Worm (Caenorhabditis elegans) whole organism, mixed stage, embryonic: ENCODE data around the gene ttr-29.
A peak's percentile ranks its signal among the peaks of the same experiment; 100 is the strongest.
"Not testable (repeated sequence)": the region's sequence is repeated elsewhere in the genome, so short reads cannot be mapped to it uniquely, and the experiment has no call there.

Experiments
- bed-3 ChIP-seq: fragments of 200-800 bp; sonication (Bioruptor generic); optimal IDR thresholded peaks from 3 replicates; lab custom pipeline; 2018; ENCODE audit warnings: mild to moderate bottlenecking, missing genetic modification characterization, moderate library complexity, missing compliant biosample characterization
- blmp-1 ChIP-seq: fragments of 150-350 bp; optimal IDR thresholded peaks from 2 replicates; lab custom pipeline; 2014; ENCODE audit warnings: missing biosample characterization, missing genetic modification characterization
- ceh-39 ChIP-seq: fragments of 150-350 bp; optimal IDR thresholded peaks from 2 replicates; lab custom pipeline; 2014; ENCODE audit warnings: missing biosample characterization, missing genetic modification characterization
- ceh-43 ChIP-seq: fragments of 200-800 bp; sonication (Bioruptor generic); optimal IDR thresholded peaks from 2 replicates; lab custom pipeline; 2018; ENCODE audit warnings: mild to moderate bottlenecking, missing genetic modification characterization, moderate library complexity, missing compliant biosample characterization
- ceh-83 ChIP-seq: fragments of 200-800 bp; sonication (Bioruptor generic); optimal IDR thresholded peaks from 2 replicates; lab custom pipeline; 2018; ENCODE audit warnings: mild to moderate bottlenecking, missing genetic modification characterization, missing compliant biosample characterization
- ces-1 ChIP-seq: fragments of 150-350 bp; optimal IDR thresholded peaks from 2 replicates; lab custom pipeline; 2014; ENCODE audit warnings: missing biosample characterization, missing genetic modification reagents, missing genetic modification characterization
- cnd-1 ChIP-seq: fragments of 200-800 bp; sonication (Bioruptor generic); optimal IDR thresholded peaks from 2 replicates; lab custom pipeline; 2018; ENCODE audit warnings: mild to moderate bottlenecking, missing genetic modification characterization, missing compliant biosample characterization
- drap-1 ChIP-seq: fragments of 200-800 bp; sonication (Bioruptor generic); optimal IDR thresholded peaks from 3 replicates; lab custom pipeline; 2018; ENCODE audit warnings: mild to moderate bottlenecking, missing genetic modification characterization, missing compliant biosample characterization
- elt-1 ChIP-seq: sonication (generic microtip); optimal IDR thresholded peaks from 2 replicates; lab custom pipeline; 2017; ENCODE audit warnings: missing genetic modification characterization, mild to moderate bottlenecking, missing compliant biosample characterization, antibody characterized with exemption, moderate library complexity, borderline replicate concordance; ENCODE audit not compliant: insufficient read depth
- elt-3 ChIP-seq: fragments of 150-350 bp; optimal IDR thresholded peaks from 2 replicates; lab custom pipeline; 2014; ENCODE audit warnings: missing biosample characterization, missing genetic modification characterization
- ham-2 ChIP-seq: fragments of 200-800 bp; sonication (Bioruptor generic); optimal IDR thresholded peaks from 2 replicates; lab custom pipeline; 2018; ENCODE audit warnings: mild to moderate bottlenecking, missing genetic modification characterization, missing compliant biosample characterization
- hlh-1 ChIP-seq: fragments of 150-350 bp; optimal IDR thresholded peaks from 2 replicates; lab custom pipeline; 2014; ENCODE audit warnings: missing biosample characterization, missing genetic modification reagents, missing genetic modification characterization
- lin-13 ChIP-seq: fragments of 150-350 bp; optimal IDR thresholded peaks from 2 replicates; lab custom pipeline; 2014; ENCODE audit warnings: missing biosample characterization, missing genetic modification characterization
- lin-32 ChIP-seq: fragments of 200-800 bp; sonication (Bioruptor generic); optimal IDR thresholded peaks from 2 replicates; lab custom pipeline; 2018; ENCODE audit warnings: mild to moderate bottlenecking, missing genetic modification characterization, missing compliant biosample characterization
- lsy-2 ChIP-seq: fragments of 150-350 bp; optimal IDR thresholded peaks from 2 replicates; lab custom pipeline; 2014; ENCODE audit warnings: missing biosample characterization, missing genetic modification characterization
- mab-5 ChIP-seq: fragments of 150-350 bp; optimal IDR thresholded peaks from 2 replicates; lab custom pipeline; 2014; ENCODE audit warnings: missing biosample characterization, missing genetic modification characterization
- mep-1 ChIP-seq: fragments of 150-350 bp; optimal IDR thresholded peaks from 2 replicates; lab custom pipeline; 2017; ENCODE audit warnings: missing biosample characterization, missing genetic modification reagents, missing genetic modification characterization, inconsistent platforms
- nhr-12 ChIP-seq: fragments of 150-350 bp; optimal IDR thresholded peaks from 2 replicates; lab custom pipeline; 2014; ENCODE audit warnings: missing biosample characterization, missing genetic modification characterization
- nhr-237 ChIP-seq: fragments of 150-350 bp; optimal IDR thresholded peaks from 2 replicates; lab custom pipeline; 2014; ENCODE audit warnings: missing biosample characterization, missing genetic modification characterization
- nhr-28 ChIP-seq: fragments of 150-350 bp; optimal IDR thresholded peaks from 2 replicates; lab custom pipeline; 2014; ENCODE audit warnings: missing biosample characterization, missing genetic modification characterization
- nhr-76 ChIP-seq: sonication (generic microtip); optimal IDR thresholded peaks from 2 replicates; lab custom pipeline; 2017; ENCODE audit warnings: missing biosample characterization, missing genetic modification characterization
- sem-2 ChIP-seq: fragments of 200-800 bp; sonication (Bioruptor generic); optimal IDR thresholded peaks from 2 replicates; lab custom pipeline; 2018; ENCODE audit warnings: mild to moderate bottlenecking, missing genetic modification characterization, missing compliant biosample characterization
- snpc-4 ChIP-seq: fragments of 150-350 bp; optimal IDR thresholded peaks from 2 replicates; lab custom pipeline; 2014; ENCODE audit warnings: missing biosample characterization, missing genetic modification characterization
- sptf-1 ChIP-seq: sonication (generic microtip); optimal IDR thresholded peaks from 2 replicates; lab custom pipeline; 2017; ENCODE audit warnings: mild to moderate bottlenecking, missing genetic modification characterization, moderate library complexity, missing compliant biosample characterization
- tbx-8 ChIP-seq: fragments of 200-800 bp; sonication (Bioruptor generic); optimal IDR thresholded peaks from 2 replicates; lab custom pipeline; 2018; ENCODE audit warnings: mild to moderate bottlenecking, missing genetic modification characterization, moderate library complexity, missing compliant biosample characterization
- unc-120 ChIP-seq: sonication (generic microtip); optimal IDR thresholded peaks from 2 replicates; lab custom pipeline; 2017; ENCODE audit warnings: missing genetic modification characterization, missing compliant biosample characterization; ENCODE audit not compliant: poor library complexity, severe bottlenecking
- unc-39 ChIP-seq: fragments of 150-350 bp; optimal IDR thresholded peaks from 2 replicates; lab custom pipeline; 2014; ENCODE audit warnings: missing biosample characterization, missing genetic modification characterization
- unc-62 ChIP-seq: fragments of 150-350 bp; optimal IDR thresholded peaks from 2 replicates; lab custom pipeline; 2014; ENCODE audit warnings: missing biosample characterization, missing genetic modification reagents, missing genetic modification characterization

Gene ttr-29

ce11 chrV:12869948-12870347, 36.7 kb downstream of the ttr-29 start, which contains the start of gene T07F10.3:
Gene T07F10.3 (minus strand): TSS chrV:12870045.
- TF ChIP-seq sptf-1: peak; percentile 81
- no peak for TF ChIP-seq elt-1 (tag; lab: Kevin White, UChicago)
- TF ChIP-seq nhr-237 (tag; lab: Kevin White, UChicago): peak; percentile 0
- peak; percentile 11 for TF ChIP-seq ceh-39 (tag; lab: Kevin White, UChicago)
- peak; percentile 67 for TF ChIP-seq mep-1
- TF ChIP-seq hlh-1 (tag; lab: Kevin White, UChicago): peak; percentile 35
- peak; percentile 56 for TF ChIP-seq lin-32 (GFP tag; lab: Kevin White, UChicago)
- TF ChIP-seq lsy-2 (tag; lab: Kevin White, UChicago): peak; percentile 59
- peak; percentile 46 for TF ChIP-seq ces-1
- no peak for TF ChIP-seq ham-2
- TF ChIP-seq unc-39 (tag; lab: Kevin White, UChicago): no peak
- peak; percentile 4 for TF ChIP-seq bed-3 (GFP tag; lab: Kevin White, UChicago)
- peak; percentile 47 for TF ChIP-seq drap-1 (GFP tag; lab: Kevin White, UChicago)

ce11 chrV:12867997-12868396, 38.6 kb downstream of the ttr-29 start, which contains the start of gene nspg-1:
Gene nspg-1 (minus strand): TSS chrV:12868097.
- TF ChIP-seq nhr-76 (tag; lab: Kevin White, UChicago): no peak
- no peak for TF ChIP-seq lsy-2 (tag; lab: Kevin White, UChicago)
- TF ChIP-seq cnd-1: no peak
- TF ChIP-seq snpc-4 (tag; lab: Kevin White, UChicago): no peak
- TF ChIP-seq nhr-28 (tag; lab: Kevin White, UChicago): no peak
- TF ChIP-seq, all 35 proteins: peak for 0

- TF ChIP-seq elt-3; bed-3 (GFP tag; lab: Kevin White, UChicago); ceh-83 (GFP tag; lab: Kevin White, UChicago): not testable (repeated sequence)
- TF ChIP-seq, all 35 proteins: peak for 0; not testable (repeated sequence) for 35
These were observed 41.0 kb downstream of the ttr-29 start, which contains the start of gene T07F10.5 for ce11 chrV:12865615-12866014. Gene T07F10.5 (plus strand): TSS chrV:12865915.

DNA sequence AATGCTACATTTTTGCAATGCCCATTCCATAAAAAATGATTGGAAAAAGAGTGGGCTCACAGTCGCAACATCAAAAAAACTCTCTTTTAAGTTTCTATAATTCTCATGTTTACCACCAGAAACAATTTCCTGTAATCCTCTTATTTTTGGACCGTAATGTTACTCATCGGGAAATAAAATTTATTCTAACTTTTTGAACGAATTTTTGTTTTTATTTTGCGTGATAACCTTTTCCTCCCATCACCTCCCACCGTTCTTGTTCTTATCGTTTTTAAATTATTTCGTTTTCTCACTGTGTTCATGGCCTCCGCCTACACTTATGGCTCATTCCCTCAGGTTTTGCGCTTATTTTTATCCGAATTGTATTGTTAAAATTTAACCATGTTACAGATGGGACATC, 47.5 kb downstream of the ttr-29 start, which contains the start of gene anp-1:
Gene anp-1, plus strand, starts transcription at position 301 of the 400 bp plus-strand sequence.
- no peak for TF ChIP-seq lin-13 (tag; lab: Kevin White, UChicago)
- no peak for TF ChIP-seq nhr-12 (tag; lab: Kevin White, UChicago)
- TF ChIP-seq mab-5 (tag; lab: Kevin White, UChicago): no peak
- no peak for TF ChIP-seq nhr-28 (tag; lab: Kevin White, UChicago)
- TF ChIP-seq unc-120 (tag; lab: Kevin White, UChicago): no peak
- no peak for TF ChIP-seq sem-2 (GFP tag; lab: Kevin White, UChicago)
- no peak for TF ChIP-seq unc-62 (GFP tag; lab: Kevin White, UChicago)
- no peak for TF ChIP-seq ham-2
- no peak for TF ChIP-seq blmp-1
- TF ChIP-seq elt-3: no peak
- TF ChIP-seq mep-1: no peak
- no peak for TF ChIP-seq nhr-76 (tag; lab: Kevin White, UChicago)
- no peak for TF ChIP-seq nhr-237 (tag; lab: Kevin White, UChicago)
- TF ChIP-seq sptf-1: no peak
- no peak for TF ChIP-seq cnd-1
- no peak for TF ChIP-seq lin-32 (GFP tag; lab: Kevin White, UChicago)
- no peak for TF ChIP-seq tbx-8 (GFP tag; lab: Kevin White, UChicago)
- no peak for TF ChIP-seq ceh-43 (GFP tag; lab: Kevin White, UChicago)
- TF ChIP-seq, all 35 proteins: peak for 0
